Worm (Caenorhabditis elegans): ENCODE data around the gene rrf-3.

Gene rrf-3

DNA sequence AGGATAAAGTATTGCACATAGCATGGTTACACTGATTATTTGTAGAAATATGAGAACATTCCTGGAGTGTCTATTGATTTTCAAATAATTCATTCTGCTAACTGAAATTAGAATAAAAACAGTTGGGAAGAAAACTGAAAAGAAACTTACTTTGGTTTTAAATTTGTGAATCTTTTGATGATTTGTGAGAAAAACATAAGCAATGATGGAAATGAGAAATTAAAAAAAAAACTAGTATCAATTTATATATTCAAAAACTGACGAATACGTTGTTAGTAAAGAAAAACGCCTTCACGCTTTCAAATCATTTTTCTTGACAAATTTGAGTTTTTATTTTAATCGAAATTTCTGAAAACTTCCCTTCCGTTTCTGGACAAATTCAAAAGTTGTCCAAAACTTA is 30.9 kb downstream of the rrf-3 start, which contains the start of gene T05C12.9:
Gene T05C12.9, minus strand, starts transcription at position 101 of the 400 bp plus-strand sequence.
- TF ChIP-seq lin-39 (tag; optimal IDR thresholded peaks at IDR 0.05) = no peak
- TF ChIP-seq rnt-1 (tag; optimal IDR thresholded peaks at IDR 0.05) = no peak
- TF ChIP-seq mab-9 (GFP tag; IDR thresholded peaks at IDR 0.05) = no peak
- no peak for TF ChIP-seq ces-1 (GFP tag; optimal IDR thresholded peaks at IDR 0.05)
- no peak for TF ChIP-seq jun-1 (tag; optimal IDR thresholded peaks at IDR 0.05)
- no peak for TF ChIP-seq ceh-90 (tag; optimal IDR thresholded peaks at IDR 0.05)
- TF ChIP-seq pag-3 (tag; optimal IDR thresholded peaks at IDR 0.05; ENCODE audit: borderline replicate concordance, insufficient read depth) = no peak
- no peak for TF ChIP-seq egl-13 (tag; optimal IDR thresholded peaks at IDR 0.05)
- TF ChIP-seq aly-2 (tag; optimal IDR thresholded peaks at IDR 0.05) = no peak
- TF ChIP-seq unc-62 (GFP tag; optimal IDR thresholded peaks at IDR 0.05) = no peak
- TF ChIP-seq nhr-71 (tag; optimal IDR thresholded peaks at IDR 0.05) = no peak
- TF ChIP-seq ceh-63 (GFP tag; optimal IDR thresholded peaks at IDR 0.05) = no peak
- TF ChIP-seq sox-4 (tag; optimal IDR thresholded peaks at IDR 0.05) = no peak
- TF ChIP-seq snu-23 (GFP tag; optimal IDR thresholded peaks at IDR 0.05) = no peak
- no peak for TF ChIP-seq nhr-77 (tag; optimal IDR thresholded peaks at IDR 0.05)
- no peak for TF ChIP-seq ztf-11 (tag; optimal IDR thresholded peaks at IDR 0.05)
- TF ChIP-seq alr-1 (tag; optimal IDR thresholded peaks at IDR 0.05; ENCODE audit: borderline replicate concordance) = no peak
- no peak for TF ChIP-seq grh-1 (GFP tag; IDR thresholded peaks at IDR 0.05)
- no peak for TF ChIP-seq sup-37 (GFP tag; optimal IDR thresholded peaks at IDR 0.05)

- TF ChIP-seq lin-13 (GFP tag; optimal IDR thresholded peaks at IDR 0.05) (no peak), blmp-1 (tag; optimal IDR thresholded peaks at IDR 0.05) (peak; percentile 96)
Measured at ce11 chrII:8193922-8194321, 31.7 kb downstream of the rrf-3 start.

- TF ChIP-seq hlh-4 (tag; optimal IDR thresholded peaks at IDR 0.05) = no peak
- no peak for TF ChIP-seq fkh-10 (GFP tag; optimal IDR thresholded peaks at IDR 0.05)
Measured at ce11 chrII:8198503-8198902, 36.2 kb downstream of the rrf-3 start, which contains the start of gene qua-1. TSS of gene qua-1 (plus strand) at chrII:8198803.

DNA sequence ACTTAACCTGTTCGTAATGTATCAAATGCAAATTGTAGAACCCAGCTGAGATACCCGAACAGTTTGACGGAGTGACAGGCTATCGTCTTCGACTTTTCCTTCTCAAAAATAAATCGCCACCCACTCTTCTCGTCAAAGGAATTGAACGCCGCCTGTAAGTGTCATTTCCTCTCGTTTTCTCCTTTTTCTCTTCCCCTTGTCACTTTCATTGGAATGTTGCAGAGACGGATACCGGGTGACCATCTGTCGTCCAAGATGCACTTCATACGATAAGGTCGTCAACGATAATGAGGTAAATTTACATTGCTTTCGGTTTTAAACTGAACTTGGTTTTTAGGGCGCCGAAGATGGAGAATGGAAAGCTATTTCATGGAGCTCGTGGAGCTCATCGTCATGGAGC is 37.5 kb downstream of the rrf-3 start:
- TF ChIP-seq dsc-1 (tag; optimal IDR thresholded peaks at IDR 0.05) = no peak
- TF ChIP-seq nhr-85 (tag) = peak; percentile 30
- no peak for TF ChIP-seq nhr-71 (tag; optimal IDR thresholded peaks at IDR 0.05)
- TF ChIP-seq efl-1 (optimal IDR thresholded peaks at IDR 0.05) = no peak
- TF ChIP-seq efl-1 (GFP tag; optimal IDR thresholded peaks at IDR 0.05 in 1 of 2) = no peak
- TF ChIP-seq lsy-2 (tag; optimal IDR thresholded peaks at IDR 0.05) = no peak
- no peak for TF ChIP-seq nhr-90 (tag; optimal IDR thresholded peaks at IDR 0.05; ENCODE audit: poor library complexity)
- no peak for TF ChIP-seq nhr-84 (tag; optimal IDR thresholded peaks at IDR 0.05)
- TF ChIP-seq zip-4 (GFP tag; optimal IDR thresholded peaks at IDR 0.05) = no peak
- peak; percentile 34 for TF ChIP-seq lin-14 (GFP tag; optimal IDR thresholded peaks at IDR 0.05)
- TF ChIP-seq unc-30 (tag; optimal IDR thresholded peaks at IDR 0.05) = no peak
- TF ChIP-seq ces-1 (GFP tag; optimal IDR thresholded peaks at IDR 0.05) = no peak
- TF ChIP-seq zag-1 (tag; optimal IDR thresholded peaks at IDR 0.05) = no peak
- no peak for TF ChIP-seq lin-15B (tag; optimal IDR thresholded peaks at IDR 0.05)
- TF ChIP-seq unc-86 (tag; optimal IDR thresholded peaks at IDR 0.05) = no peak
- no peak for TF ChIP-seq hpl-2 (GFP tag; optimal IDR thresholded peaks at IDR 0.05)
- TF ChIP-seq nhr-11 (tag; optimal IDR thresholded peaks at IDR 0.05) = no peak
- TF ChIP-seq elt-3 (tag; optimal IDR thresholded peaks at IDR 0.05) = peak in 1 of 6 experiments; percentile 27
- no peak for TF ChIP-seq C16A3.4 (tag; optimal IDR thresholded peaks at IDR 0.05)
- no peak for TF ChIP-seq F16B12.6 (tag; optimal IDR thresholded peaks at IDR 0.05)
- no peak for TF ChIP-seq C04F5.9 (tag; optimal IDR thresholded peaks at IDR 0.05)
- TF ChIP-seq blmp-1 (tag; optimal IDR thresholded peaks at IDR 0.05) = peak; percentile 100
- TF ChIP-seq lin-39 (tag; optimal IDR thresholded peaks at IDR 0.05) = no peak
